Worm (Caenorhabditis elegans) whole organism, midembryonic: ENCODE data around the gene Y69A2AR.24.
A peak's percentile ranks its signal among the peaks of the same experiment; 100 is the strongest.

Experiments used
- T22C8.4 ChIP-seq: fragments of 200-800 bp; sonication (Bioruptor generic); IDR thresholded peaks from 2 replicates; pipeline ENCODE4 v1.3.6; 2022; ENCODE audit warnings: missing genetic modification characterization, missing compliant biosample characterization
- cog-1 ChIP-seq: sonication (generic microtip); optimal IDR thresholded peaks from 2 replicates; lab custom pipeline; 2016; ENCODE audit warnings: missing genetic modification characterization, missing compliant biosample characterization
- flt-1 ChIP-seq: fragments of 200-800 bp; sonication (Bioruptor generic); IDR thresholded peaks from 2 replicates; pipeline ENCODE4 v1.3.6; 2022; ENCODE audit warnings: missing genetic modification characterization, missing compliant biosample characterization
- klf-2 ChIP-seq: fragments of 200-800 bp; sonication (Bioruptor generic); conservative IDR thresholded peaks from 2 replicates; pipeline ENCODE4 v1.3.6; 2022; ENCODE audit warnings: missing genetic modification reagents, missing genetic modification characterization, missing compliant biosample characterization
- med-1 ChIP-seq: sonication (generic microtip); optimal IDR thresholded peaks from 2 replicates; lab custom pipeline; 2017; ENCODE audit warnings: missing genetic modification characterization, mild to moderate bottlenecking, missing compliant biosample characterization, antibody characterized with exemption, missing genetic modification reagents; ENCODE audit not compliant: insufficient read depth
- ref-1 ChIP-seq: fragments of 200-800 bp; sonication (Bioruptor generic); conservative IDR thresholded peaks from 2 replicates; pipeline ENCODE4 v1.3.6; 2022; ENCODE audit warnings: missing genetic modification reagents, missing genetic modification characterization, missing compliant biosample characterization
- tab-1 ChIP-seq: fragments of 200-800 bp; sonication (Bioruptor generic); IDR thresholded peaks from 2 replicates; pipeline ENCODE4 v1.3.6; 2022; ENCODE audit warnings: missing genetic modification characterization, missing compliant biosample characterization
- ztf-23 ChIP-seq: fragments of 200-800 bp; sonication (Bioruptor generic); IDR thresholded peaks from 2 replicates; pipeline ENCODE4 v1.3.6; 2022; ENCODE audit warnings: missing genetic modification reagents, missing genetic modification characterization, missing compliant biosample characterization
- ztf-29 ChIP-seq: fragments of 200-800 bp; sonication (Bioruptor generic); IDR thresholded peaks from 2 replicates; pipeline ENCODE4 v1.3.6; 2022; ENCODE audit warnings: missing genetic modification reagents, missing genetic modification characterization, missing compliant biosample characterization

Y69A2AR.24 gene

DNA sequence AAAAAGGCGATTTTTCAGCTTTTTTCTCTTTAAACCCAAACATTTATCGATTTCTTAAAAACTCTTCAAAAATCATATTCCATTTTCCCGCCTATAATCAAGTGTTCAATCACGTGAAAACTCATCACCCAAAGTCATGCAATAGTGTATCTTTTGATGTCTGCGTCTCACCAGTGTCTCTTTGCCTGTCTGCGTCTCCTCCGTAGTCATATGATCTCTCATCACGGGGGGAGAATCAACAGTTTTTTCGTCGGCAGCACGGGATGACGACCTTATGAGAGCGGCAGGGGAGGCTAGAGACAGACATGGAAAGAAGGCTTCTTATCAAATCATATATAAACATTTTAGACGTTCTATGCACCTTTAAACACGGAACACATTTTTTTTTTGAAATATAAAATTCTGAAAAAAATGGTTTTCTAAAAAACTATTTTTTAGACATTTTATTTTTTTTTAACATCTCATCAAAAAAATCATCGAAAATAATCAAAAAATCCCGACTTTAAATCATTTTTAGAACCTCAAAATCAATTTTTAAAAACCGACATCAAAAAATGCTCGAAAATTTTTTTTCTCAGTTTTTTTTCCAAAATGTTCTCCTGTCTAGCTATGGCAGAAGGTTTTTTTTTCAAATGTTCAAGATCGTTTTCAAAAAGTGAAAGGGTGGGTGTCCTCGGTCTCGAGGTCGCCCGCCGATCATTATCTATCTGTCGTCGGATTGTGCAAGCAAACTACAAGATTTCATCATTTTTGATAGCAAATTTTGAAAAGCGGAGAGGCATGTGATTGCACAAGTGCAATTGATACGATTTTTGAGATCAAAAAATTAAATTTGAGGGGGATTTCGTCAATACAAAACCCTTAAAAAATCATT lies 38.4 kb upstream of the Y69A2AR.24 start:
- peak; percentile 43 for TF ChIP-seq cog-1 (tag; lab: Kevin White, UChicago)
- no peak for TF ChIP-seq med-1 (GFP tag; lab: Kevin White, UChicago)
- TF ChIP-seq flt-1 = peak; percentile 49; the same call in 1 of the 2 replicates
- TF ChIP-seq T22C8.4 (GFP tag; lab: Robert Waterston, UW) = peak; percentile 7; the same call in 1 of the 2 replicates
- 0 out of 2 replicates have a peak, but pooled peaks have one; percentile 9 for TF ChIP-seq klf-2 (GFP tag; lab: Robert Waterston, UW)
- TF ChIP-seq ztf-29 (GFP tag; lab: Robert Waterston, UW) = no peak
- TF ChIP-seq ztf-23 (GFP tag; lab: Robert Waterston, UW) = 0 out of 2 replicates have a peak, but pooled peaks have one; percentile 54

ce11 chrIV:2600841-2601240 lies 37.0 kb upstream of the Y69A2AR.24 start, which contains the start of gene epg-9:
Gene epg-9, plus strand, starts transcription at chrIV:2601141.
- no peak for TF ChIP-seq flt-1
- TF ChIP-seq ztf-23 (GFP tag; lab: Robert Waterston, UW) = no peak
- TF ChIP-seq cog-1 (tag; lab: Kevin White, UChicago) = no peak
- TF ChIP-seq ztf-29 (GFP tag; lab: Robert Waterston, UW) = no peak
- TF ChIP-seq ref-1 (GFP tag; lab: Robert Waterston, UW) = no peak

- no peak for TF ChIP-seq ztf-23 (GFP tag; lab: Robert Waterston, UW)
- TF ChIP-seq flt-1 = no peak
- no peak for TF ChIP-seq ref-1 (GFP tag; lab: Robert Waterston, UW)
- TF ChIP-seq T22C8.4 (GFP tag; lab: Robert Waterston, UW) = peak; percentile 9; the same call in 1 of the 2 replicates
Observed at ce11 chrIV:2599634-2600033, 35.8 kb upstream of the Y69A2AR.24 start.

ce11 chrIV:2597417-2597816 lies 33.5 kb upstream of the Y69A2AR.24 start, which contains the start of gene Y69A2AR.47:
Gene Y69A2AR.47, plus strand, starts transcription at chrIV:2597717.
- TF ChIP-seq flt-1 (no peak), tab-1 (no peak), T22C8.4 (GFP tag; lab: Robert Waterston, UW) (no peak), ztf-29 (GFP tag; lab: Robert Waterston, UW) (no peak), cog-1 (tag; lab: Kevin White, UChicago) (no peak), ztf-23 (GFP tag; lab: Robert Waterston, UW) (no peak), ref-1 (GFP tag; lab: Robert Waterston, UW) (no peak)

DNA sequence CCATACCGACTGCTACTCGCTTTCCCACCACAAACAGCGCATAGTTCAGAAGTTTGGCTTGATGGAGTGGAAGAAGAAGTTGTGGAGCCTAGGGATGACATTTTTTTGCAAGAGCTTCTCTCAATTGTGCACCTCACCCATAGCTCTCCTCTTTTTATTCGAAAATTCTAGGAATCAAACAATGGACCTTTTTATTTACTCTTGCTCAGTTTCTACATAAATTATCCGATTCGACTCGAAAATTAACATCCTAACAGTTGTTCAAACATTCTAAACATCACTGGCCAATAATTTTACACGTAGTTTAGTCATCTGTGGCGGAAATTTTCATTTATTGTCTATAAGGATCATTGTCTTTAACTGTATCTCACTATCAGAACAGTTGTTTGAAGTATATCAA lies 17.6 kb upstream of the Y69A2AR.24 start, which contains the start of gene nhr-242:
TSS of gene nhr-242 (minus strand) at position 101 of the 400 bp plus-strand sequence.
- TF ChIP-seq med-1 (GFP tag; lab: Kevin White, UChicago) = no peak
- no peak for TF ChIP-seq tab-1
- TF ChIP-seq cog-1 (tag; lab: Kevin White, UChicago) = no peak
- TF ChIP-seq T22C8.4 (GFP tag; lab: Robert Waterston, UW) = no peak
- no peak for TF ChIP-seq ztf-29 (GFP tag; lab: Robert Waterston, UW)
- no peak for TF ChIP-seq ref-1 (GFP tag; lab: Robert Waterston, UW)
- TF ChIP-seq klf-2 (GFP tag; lab: Robert Waterston, UW) = no peak
- TF ChIP-seq flt-1 = no peak
- no peak for TF ChIP-seq ztf-23 (GFP tag; lab: Robert Waterston, UW)

DNA sequence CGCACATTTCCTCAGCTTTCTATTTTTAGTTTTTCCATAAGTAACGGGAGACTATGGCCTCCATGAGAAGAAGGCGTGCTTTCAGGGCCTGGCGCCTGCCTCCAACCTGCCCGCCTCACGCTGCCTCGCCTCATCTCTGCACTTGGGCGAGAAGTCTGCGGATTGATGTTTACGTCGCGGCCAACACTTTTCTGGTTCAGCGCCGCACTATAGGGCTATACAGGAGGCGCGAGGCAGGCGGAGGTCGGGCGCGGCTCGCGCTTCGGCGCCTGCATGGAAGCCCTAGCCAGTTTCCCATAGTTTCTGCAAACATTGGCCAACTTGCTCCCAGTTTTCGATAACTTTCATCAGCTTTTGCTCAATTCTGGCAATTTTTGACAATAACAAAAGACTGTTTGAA lies 9.3 kb upstream of the Y69A2AR.24 start:
- TF ChIP-seq T22C8.4 (GFP tag; lab: Robert Waterston, UW) (no peak), flt-1 (no peak), ztf-29 (GFP tag; lab: Robert Waterston, UW) (no peak), ztf-23 (GFP tag; lab: Robert Waterston, UW) (no peak), tab-1 (no peak), klf-2 (GFP tag; lab: Robert Waterston, UW) (no peak), cog-1 (tag; lab: Kevin White, UChicago) (no peak), ref-1 (GFP tag; lab: Robert Waterston, UW) (no peak), med-1 (GFP tag; lab: Kevin White, UChicago) (no peak)

- TF ChIP-seq ztf-23 (GFP tag; lab: Robert Waterston, UW) = no peak
- no peak for TF ChIP-seq ztf-29 (GFP tag; lab: Robert Waterston, UW)
- no peak for TF ChIP-seq ref-1 (GFP tag; lab: Robert Waterston, UW)
- no peak for TF ChIP-seq flt-1
- TF ChIP-seq T22C8.4 (GFP tag; lab: Robert Waterston, UW) = no peak
- no peak for TF ChIP-seq tab-1
- no peak for TF ChIP-seq med-1 (GFP tag; lab: Kevin White, UChicago)
- no peak for TF ChIP-seq klf-2 (GFP tag; lab: Robert Waterston, UW)
- no peak for TF ChIP-seq cog-1 (tag; lab: Kevin White, UChicago)
Observed at ce11 chrIV:2572107-2572506, 8.2 kb upstream of the Y69A2AR.24 start, which contains the start of gene Y69A2AR.51. Gene Y69A2AR.51, plus strand, starts transcription at chrIV:2572407.

ce11 chrIV:2568267-2568666 lies 4.4 kb upstream of the Y69A2AR.24 start, which contains the start of the genes Y69A2AR.25 and Y69A2AR.12:
Gene Y69A2AR.25, minus strand, starts transcription at chrIV:2568367.
Gene Y69A2AR.12, plus strand, starts transcription at chrIV:2568614.
- no peak for TF ChIP-seq ztf-29 (GFP tag; lab: Robert Waterston, UW)
- TF ChIP-seq cog-1 (tag; lab: Kevin White, UChicago) = no peak
- no peak for TF ChIP-seq tab-1
- TF ChIP-seq klf-2 (GFP tag; lab: Robert Waterston, UW) = no peak
- no peak for TF ChIP-seq T22C8.4 (GFP tag; lab: Robert Waterston, UW)
- TF ChIP-seq ref-1 (GFP tag; lab: Robert Waterston, UW) = no peak
- no peak for TF ChIP-seq flt-1
- TF ChIP-seq med-1 (GFP tag; lab: Kevin White, UChicago) = no peak
- no peak for TF ChIP-seq ztf-23 (GFP tag; lab: Robert Waterston, UW)

ce11 chrIV:2562071-2562470 lies 1.8 kb downstream of the Y69A2AR.24 start, which contains the start of gene Y69A2AR.50:
Gene Y69A2AR.50, plus strand, starts transcription at chrIV:2562371.
- TF ChIP-seq tab-1 (no peak), ref-1 (GFP tag; lab: Robert Waterston, UW) (no peak), flt-1 (no peak), cog-1 (tag; lab: Kevin White, UChicago) (no peak), klf-2 (GFP tag; lab: Robert Waterston, UW) (no peak), ztf-29 (GFP tag; lab: Robert Waterston, UW) (no peak), T22C8.4 (GFP tag; lab: Robert Waterston, UW) (no peak), ztf-23 (GFP tag; lab: Robert Waterston, UW) (no peak), med-1 (GFP tag; lab: Kevin White, UChicago) (no peak)
